Worm (Caenorhabditis elegans) whole organism, L3 larva: ENCODE results near the gene chk-1.
A peak's percentile ranks its signal among the peaks of the same experiment; 100 is the strongest.

Experiments
- ama-1 ChIP-seq: fragments of 150-350 bp; optimal IDR thresholded peaks from 2 replicates; lab custom pipeline; 2018
- ceh-16 ChIP-seq: sonication (generic microtip); optimal IDR thresholded peaks from 2 replicates; lab custom pipeline; 2017; ENCODE audit warnings: missing biosample characterization, missing genetic modification characterization
- ceh-28 ChIP-seq: fragments of 150-350 bp; optimal IDR thresholded peaks from 2 replicates; lab custom pipeline; 2014; ENCODE audit warnings: missing biosample characterization, missing genetic modification reagents, missing genetic modification characterization
- daf-12 ChIP-seq: fragments of 150-350 bp; optimal IDR thresholded peaks from 2 replicates; lab custom pipeline; 2014; ENCODE audit warnings: missing biosample characterization, missing genetic modification reagents, missing genetic modification characterization
- elt-1 ChIP-seq: fragments of 150-350 bp; optimal IDR thresholded peaks from 2 replicates; lab custom pipeline; 2014; ENCODE audit warnings: missing biosample characterization, missing genetic modification characterization
- elt-2 ChIP-seq: sonication (generic microtip); optimal IDR thresholded peaks from 2 replicates; lab custom pipeline; 2016; ENCODE audit warnings: missing genetic modification reagents, mild to moderate bottlenecking, missing genetic modification characterization, missing compliant biosample characterization
- elt-3 ChIP-seq, 3 experiments: fragments of 150-350 bp in 1 of 3; sonication (generic microtip) in 2 of 3; optimal IDR thresholded peaks; 2 replicates in 2 of 3; 4 replicates in 1 of 3; lab custom pipeline; 2014 to 2017; ENCODE audit warnings: missing biosample characterization in 3 of 3, missing genetic modification characterization in 3 of 3
- fkh-10 ChIP-seq: sonication (generic microtip); optimal IDR thresholded peaks from 2 replicates; lab custom pipeline; 2017; ENCODE audit warnings: missing biosample characterization, missing genetic modification reagents, missing genetic modification characterization
- fkh-2 ChIP-seq: fragments of 150-350 bp; optimal IDR thresholded peaks from 2 replicates; lab custom pipeline; 2014; ENCODE audit warnings: missing biosample characterization, missing genetic modification reagents, missing genetic modification characterization
- hmg-11 ChIP-seq: sonication (generic microtip); optimal IDR thresholded peaks from 2 replicates; lab custom pipeline; 2016; ENCODE audit warnings: missing genetic modification characterization, missing compliant biosample characterization
- jun-1 ChIP-seq: fragments of 150-350 bp; optimal IDR thresholded peaks from 2 replicates; lab custom pipeline; 2014; ENCODE audit warnings: missing biosample characterization, missing genetic modification reagents, missing genetic modification characterization
- lsy-12 ChIP-seq: sonication (generic microtip); optimal IDR thresholded peaks from 2 replicates; lab custom pipeline; 2016; ENCODE audit warnings: mild to moderate bottlenecking, missing genetic modification characterization, missing compliant biosample characterization
- mdl-1 ChIP-seq: fragments of 150-350 bp; optimal IDR thresholded peaks from 2 replicates; lab custom pipeline; 2014; ENCODE audit warnings: missing biosample characterization, missing genetic modification characterization
- mml-1 ChIP-seq: fragments of 150-350 bp; sonication (generic microtip); optimal IDR thresholded peaks from 3 replicates; lab custom pipeline; 2014; ENCODE audit warnings: missing biosample characterization, missing genetic modification characterization
- nfya-1 ChIP-seq: sonication (generic microtip); optimal IDR thresholded peaks from 2 replicates; lab custom pipeline; 2017; ENCODE audit warnings: missing genetic modification characterization, mild to moderate bottlenecking, missing compliant biosample characterization, antibody characterized with exemption, moderate library complexity; ENCODE audit not compliant: insufficient read depth
- nhr-12 ChIP-seq: fragments of 150-350 bp; optimal IDR thresholded peaks from 2 replicates; lab custom pipeline; 2014; ENCODE audit warnings: missing biosample characterization, missing genetic modification characterization
- nhr-23 ChIP-seq: fragments of 150-350 bp; optimal IDR thresholded peaks from 2 replicates; lab custom pipeline; 2014; ENCODE audit warnings: missing biosample characterization, missing genetic modification reagents, missing genetic modification characterization
- nhr-25 ChIP-seq: sonication (generic microtip); optimal IDR thresholded peaks from 2 replicates; lab custom pipeline; 2017; ENCODE audit warnings: missing biosample characterization, missing genetic modification characterization
- nhr-43 ChIP-seq: sonication (generic microtip); optimal IDR thresholded peaks from 2 replicates; lab custom pipeline; 2016; ENCODE audit warnings: mild to moderate bottlenecking, missing genetic modification characterization, missing compliant biosample characterization; ENCODE audit not compliant: poor library complexity, severe bottlenecking
- pha-4 ChIP-seq: fragments of 150-350 bp; optimal IDR thresholded peaks from 2 replicates; lab custom pipeline; 2014; ENCODE audit warnings: missing biosample characterization, missing genetic modification reagents, missing genetic modification characterization
- pqm-1 ChIP-seq: fragments of 150-350 bp; optimal IDR thresholded peaks from 2 replicates; lab custom pipeline; 2017; ENCODE audit warnings: missing biosample characterization, missing genetic modification characterization, inconsistent platforms
- sea-2 ChIP-seq: fragments of 150-350 bp; sonication (generic microtip); optimal IDR thresholded peaks from 4 replicates; lab custom pipeline; 2014; ENCODE audit warnings: missing biosample characterization, missing genetic modification reagents, missing genetic modification characterization
- snpc-4 ChIP-seq: fragments of 150-350 bp; optimal IDR thresholded peaks from 2 replicates; lab custom pipeline; 2014; ENCODE audit warnings: missing biosample characterization, missing genetic modification characterization
- unc-39 ChIP-seq: sonication (generic microtip); optimal IDR thresholded peaks from 4 replicates; lab custom pipeline; 2017; ENCODE audit warnings: missing biosample characterization, missing genetic modification characterization
- ztf-11 ChIP-seq: fragments of 150-350 bp; optimal IDR thresholded peaks from 2 replicates; lab custom pipeline; 2014; ENCODE audit warnings: missing biosample characterization, missing genetic modification characterization

The chk-1 gene

ce11 chrV:3788538-3788937 is 29.3 kb upstream of the chk-1 start:
- TF ChIP-seq fkh-10 (peak; percentile 22), mdl-1 (tag; lab: Kevin White, UChicago) (no peak)

- TF ChIP-seq pha-4 (peak; percentile 18), elt-2 (tag; lab: Kevin White, UChicago) (peak; percentile 92), pqm-1 (peak; percentile 42), mdl-1 (tag; lab: Kevin White, UChicago) (no peak)
Measured at ce11 chrV:3784167-3784734, 25.0 kb upstream of the chk-1 start, which contains the start of gene R08F11.1. R08F11.1 (minus strand) TSS chrV:3784217.

ce11 chrV:3776946-3777345 is 17.7 kb upstream of the chk-1 start:
- peak; percentile 91 for TF ChIP-seq pqm-1
- TF ChIP-seq mml-1 (tag; lab: Kevin White, UChicago): no peak
- TF ChIP-seq nhr-12: no peak
- peak; percentile 62 for TF ChIP-seq elt-2 (tag; lab: Kevin White, UChicago)
- peak; percentile 71 for TF ChIP-seq pha-4
- TF ChIP-seq, all 47 proteins: peak for 3

ce11 chrV:3776086-3776589 is 16.9 kb upstream of the chk-1 start, which contains the start of gene cysl-3:
cysl-3 (minus strand) TSS chrV:3776136.
- TF ChIP-seq ztf-11 (tag; lab: Kevin White, UChicago) (no peak), unc-39 (no peak)

ce11 chrV:3774653-3775052 is 15.4 kb upstream of the chk-1 start:
- no peak for TF ChIP-seq elt-1 (tag; lab: Kevin White, UChicago)
- peak; percentile 19 for TF ChIP-seq elt-2 (tag; lab: Kevin White, UChicago)
- TF ChIP-seq elt-3 (tag; optimal IDR thresholded peaks at IDR 0.05; lab: Kevin White, UChicago): no peak
- no peak for TF ChIP-seq lsy-12 (tag; lab: Kevin White, UChicago)
- peak; percentile 14 for TF ChIP-seq pqm-1
- TF ChIP-seq ceh-16 (tag; lab: Kevin White, UChicago): no peak
- TF ChIP-seq ama-1: peak; percentile 78
- no peak for TF ChIP-seq hmg-11 (tag; lab: Kevin White, UChicago)

ce11 chrV:3773618-3774017 is 14.3 kb upstream of the chk-1 start:
- TF ChIP-seq ceh-28 (tag; lab: Kevin White, UChicago): no peak
- TF ChIP-seq elt-2 (tag; lab: Kevin White, UChicago): no peak
- TF ChIP-seq fkh-10: no peak
- TF ChIP-seq sea-2 (GFP tag; lab: Kevin White, UChicago): no peak
- no peak for TF ChIP-seq ama-1
- no peak for TF ChIP-seq jun-1

- TF ChIP-seq snpc-4 (tag; lab: Kevin White, UChicago) (no peak), nhr-23 (peak; percentile 10), nhr-25 (tag; lab: Kevin White, UChicago) (peak; percentile 22), nhr-43 (tag; lab: Kevin White, UChicago) (peak; percentile 42)
Measured at ce11 chrV:3771437-3772256, 12.4 kb upstream of the chk-1 start, which contains the start of the genes R08E5.1 and rips-1. R08E5.1 (minus strand) TSS chrV:3771518. rips-1 (plus strand) TSS chrV:3772021.

ce11 chrV:3768270-3768669 is 9.0 kb upstream of the chk-1 start, which contains the start of gene R08E5.4:
R08E5.4 (plus strand) TSS chrV:3768570.
- TF ChIP-seq fkh-2 (tag; lab: Kevin White, UChicago) (no peak), pqm-1 (no peak), daf-12 (tag; lab: Kevin White, UChicago) (no peak), nfya-1 (tag; lab: Kevin White, UChicago) (no peak), fkh-10 (no peak)
